Worm (Caenorhabditis elegans) whole organism, midembryonic: ENCODE measurements around the gene ced-7.

Experiments used
- cog-1 ChIP-seq: sonication (generic microtip); optimal IDR thresholded peaks from 2 replicates; lab custom pipeline; 2016; ENCODE audit warnings: missing genetic modification characterization, missing compliant biosample characterization
- flt-1 ChIP-seq: fragments of 200-800 bp; sonication (Bioruptor generic); IDR thresholded peaks from 2 replicates; pipeline ENCODE4 v1.3.6; 2022; ENCODE audit warnings: missing genetic modification characterization, missing compliant biosample characterization
- ref-1 ChIP-seq: fragments of 200-800 bp; sonication (Bioruptor generic); conservative IDR thresholded peaks from 2 replicates; pipeline ENCODE4 v1.3.6; 2022; ENCODE audit warnings: missing genetic modification reagents, missing genetic modification characterization, missing compliant biosample characterization
- tab-1 ChIP-seq: fragments of 200-800 bp; sonication (Bioruptor generic); IDR thresholded peaks from 2 replicates; pipeline ENCODE4 v1.3.6; 2022; ENCODE audit warnings: missing genetic modification characterization, missing compliant biosample characterization
- ztf-23 ChIP-seq: fragments of 200-800 bp; sonication (Bioruptor generic); IDR thresholded peaks from 2 replicates; pipeline ENCODE4 v1.3.6; 2022; ENCODE audit warnings: missing genetic modification reagents, missing genetic modification characterization, missing compliant biosample characterization
- ztf-29 ChIP-seq: fragments of 200-800 bp; sonication (Bioruptor generic); IDR thresholded peaks from 2 replicates; pipeline ENCODE4 v1.3.6; 2022; ENCODE audit warnings: missing genetic modification reagents, missing genetic modification characterization, missing compliant biosample characterization

ce11 chrIII:9612097-9612496, 32.2 kb upstream of the ced-7 start, which contains the start of gene bbs-4:
- TF ChIP-seq tab-1 (GFP tag; lab: Robert Waterston, UW) (no peak), cog-1 (tag; lab: Kevin White, UChicago) (no peak), ref-1 (GFP tag; lab: Robert Waterston, UW) (no peak), ztf-23 (no peak), flt-1 (GFP tag; lab: Robert Waterston, UW) (no peak), ztf-29 (GFP tag; lab: Robert Waterston, UW) (no peak)
